Fruit fly (Drosophila melanogaster) whole organism, embryonic: ENCODE measurements around the gene dpr20.

Experiments used
- Atf6 ChIP-seq: fragments of 200-800 bp; sonication (Bioruptor generic); IDR thresholded peaks from 2 replicates; pipeline ENCODE4 v1.3.6; 2022; ENCODE audit warnings: missing biosample characterization, missing genetic modification characterization
- B-H2 ChIP-seq: fragments of 200-800 bp; sonication (Bioruptor generic); optimal IDR thresholded peaks from 2 replicates; lab custom pipeline; 2018; ENCODE audit warnings: missing biosample characterization, mild to moderate bottlenecking, missing genetic modification characterization
- CG10274 ChIP-seq: fragments of 200-800 bp; sonication (Bioruptor generic); optimal IDR thresholded peaks from 3 replicates; lab custom pipeline; 2017; ENCODE audit warnings: missing biosample characterization, mild to moderate bottlenecking, missing genetic modification characterization
- CG10543 ChIP-seq: fragments of 200-800 bp; sonication (Bioruptor generic); optimal IDR thresholded peaks from 3 replicates; lab custom pipeline; 2017; ENCODE audit warnings: missing biosample characterization, mild to moderate bottlenecking, missing genetic modification characterization, moderate library complexity
- CG12299 ChIP-seq: fragments of 200-800 bp; sonication (Bioruptor generic); optimal IDR thresholded peaks from 2 replicates; lab custom pipeline; 2018; ENCODE audit warnings: missing biosample characterization, mild to moderate bottlenecking, missing genetic modification characterization
- CG12744 ChIP-seq: fragments of 200-800 bp; sonication (Bioruptor generic); optimal IDR thresholded peaks from 2 replicates; lab custom pipeline; 2016; ENCODE audit warnings: missing biosample characterization, missing genetic modification characterization
- CG13894 ChIP-seq: fragments of 200-800 bp; sonication (Bioruptor generic); optimal IDR thresholded peaks from 3 replicates; lab custom pipeline; 2018; ENCODE audit warnings: missing biosample characterization, mild to moderate bottlenecking, missing genetic modification characterization, moderate library complexity
- CG1529 ChIP-seq: fragments of 200-800 bp; sonication (Bioruptor generic); optimal IDR thresholded peaks from 3 replicates; lab custom pipeline; 2018; ENCODE audit warnings: missing biosample characterization, missing genetic modification characterization
- CG1647 ChIP-seq: fragments of 200-800 bp; sonication (Bioruptor generic); optimal IDR thresholded peaks from 3 replicates; lab custom pipeline; 2016; ENCODE audit warnings: missing biosample characterization, missing genetic modification characterization
- CG16863 ChIP-seq: fragments of 200-800 bp; sonication (Bioruptor generic); optimal IDR thresholded peaks from 3 replicates; lab custom pipeline; 2016; ENCODE audit warnings: missing biosample characterization, missing genetic modification characterization
- CG17912 ChIP-seq: fragments of 200-800 bp; sonication (Bioruptor generic); optimal IDR thresholded peaks from 2 replicates; lab custom pipeline; 2018; ENCODE audit warnings: missing biosample characterization, mild to moderate bottlenecking, missing genetic modification characterization
- CG1832 ChIP-seq: fragments of 200-800 bp; sonication (Bioruptor generic); optimal IDR thresholded peaks from 2 replicates; lab custom pipeline; 2017; ENCODE audit warnings: missing biosample characterization, mild to moderate bottlenecking, missing genetic modification characterization, inconsistent platforms
- CG2875 ChIP-seq: fragments of 200-800 bp; sonication (Bioruptor generic); optimal IDR thresholded peaks from 2 replicates; lab custom pipeline; 2017; ENCODE audit warnings: missing biosample characterization, mild to moderate bottlenecking, missing genetic modification characterization, missing genetic modification reagents
- CG33213 ChIP-seq: fragments of 200-800 bp; sonication (Bioruptor generic); optimal IDR thresholded peaks from 3 replicates; lab custom pipeline; 2016; ENCODE audit warnings: missing biosample characterization, missing genetic modification characterization
- CG33557 ChIP-seq: fragments of 200-800 bp; sonication (Bioruptor generic); optimal IDR thresholded peaks from 2 replicates; lab custom pipeline; 2019; ENCODE audit warnings: missing biosample characterization, mild to moderate bottlenecking, missing genetic modification characterization, moderate library complexity
- CG3838 ChIP-seq: fragments of 200-800 bp; sonication (Bioruptor generic); optimal IDR thresholded peaks from 3 replicates; lab custom pipeline; 2016; ENCODE audit warnings: missing biosample characterization, missing genetic modification characterization
- CG4328 ChIP-seq: fragments of 200-800 bp; sonication (Bioruptor generic); optimal IDR thresholded peaks from 3 replicates; lab custom pipeline; 2017; ENCODE audit warnings: missing biosample characterization, missing genetic modification reagents, missing genetic modification characterization
- CG4617 ChIP-seq: fragments of 200-800 bp; sonication (Bioruptor generic); optimal IDR thresholded peaks from 3 replicates; lab custom pipeline; 2016; ENCODE audit warnings: missing biosample characterization, missing genetic modification characterization, borderline replicate concordance
- CG5953 ChIP-seq: fragments of 200-800 bp; sonication (Bioruptor generic); IDR thresholded peaks from 2 replicates; pipeline ENCODE4 v1.3.6; 2022; ENCODE audit warnings: missing biosample characterization, missing genetic modification characterization
- CG6689 ChIP-seq: fragments of 200-800 bp; sonication (Bioruptor generic); IDR thresholded peaks from 2 replicates; pipeline ENCODE4 v1.3.6; 2022; ENCODE audit warnings: missing biosample characterization, missing genetic modification characterization
- CG8765 ChIP-seq: fragments of 200-800 bp; sonication (Bioruptor generic); IDR thresholded peaks from 2 replicates; pipeline ENCODE4 v1.3.6; 2022; ENCODE audit warnings: missing biosample characterization, missing genetic modification characterization
- D ChIP-seq, 2 experiments: fragments of 200-800 bp in 1 of 2; fragments of >200 bp in 1 of 2; sonication (Bioruptor generic) in 1 of 2; optimal IDR thresholded peaks; 2 replicates in 1 of 2; 3 replicates in 1 of 2; lab custom pipeline; 2017; ENCODE audit warnings: mild to moderate bottlenecking in 1 of 2, missing biosample characterization in 1 of 2, missing genetic modification characterization in 1 of 2, missing genetic modification reagents in 1 of 2
- Dek ChIP-seq: fragments of 200-800 bp; sonication (Bioruptor generic); optimal IDR thresholded peaks from 3 replicates; lab custom pipeline; 2019; ENCODE audit warnings: missing biosample characterization, mild to moderate bottlenecking, missing genetic modification characterization, moderate library complexity
- Ets65A ChIP-seq: fragments of 200-800 bp; sonication (Bioruptor generic); peaks from one replicate; lab custom pipeline; 2016; ENCODE audit warnings: missing biosample characterization, missing genetic modification characterization
- Fer2 ChIP-seq: fragments of 200-800 bp; sonication (Bioruptor generic); optimal IDR thresholded peaks from 2 replicates; lab custom pipeline; 2018; ENCODE audit warnings: missing biosample characterization, mild to moderate bottlenecking, missing genetic modification characterization, moderate library complexity
- GATAe ChIP-seq: fragments of 200-800 bp; sonication (Bioruptor generic); conservative IDR thresholded peaks from 2 replicates; pipeline ENCODE4 v1.3.6; 2022; ENCODE audit warnings: missing biosample characterization, missing genetic modification characterization
- Hey ChIP-seq: fragments of 200-800 bp; sonication (Bioruptor generic); optimal IDR thresholded peaks from 3 replicates; lab custom pipeline; 2018; ENCODE audit warnings: missing biosample characterization, mild to moderate bottlenecking, missing genetic modification characterization
- HmgD ChIP-seq: fragments of 200-800 bp; sonication (Bioruptor generic); optimal IDR thresholded peaks from 3 replicates; lab custom pipeline; 2016; ENCODE audit warnings: missing biosample characterization, missing genetic modification characterization
- Med ChIP-seq: fragments of 200-800 bp; sonication (Bioruptor generic); peaks from one replicate; lab custom pipeline; 2016; ENCODE audit warnings: missing biosample characterization, missing genetic modification characterization, mild to moderate bottlenecking, inconsistent platforms, moderate library complexity
- Meics ChIP-seq: fragments of 200-800 bp; sonication (Bioruptor generic); optimal IDR thresholded peaks from 2 replicates; lab custom pipeline; 2017; ENCODE audit warnings: missing biosample characterization, mild to moderate bottlenecking, missing genetic modification characterization
- abd-A ChIP-seq: fragments of 200-800 bp; sonication (Bioruptor generic); optimal IDR thresholded peaks from 3 replicates; lab custom pipeline; 2019; ENCODE audit warnings: missing biosample characterization, mild to moderate bottlenecking, missing genetic modification characterization, moderate library complexity
- chif ChIP-seq, 2 experiments: fragments of 200-800 bp; sonication (Bioruptor generic); optimal IDR thresholded peaks; 3 replicates each; lab custom pipeline; 2016; ENCODE audit warnings: missing biosample characterization in 2 of 2, missing genetic modification characterization in 2 of 2
- chn ChIP-seq: fragments of 200-800 bp; sonication (Bioruptor generic); optimal IDR thresholded peaks from 2 replicates; lab custom pipeline; 2016; ENCODE audit warnings: missing biosample characterization, missing genetic modification characterization
- croc ChIP-seq: fragments of 200-800 bp; sonication (Bioruptor generic); conservative IDR thresholded peaks from 3 replicates; pipeline ENCODE4 v1.3.6; 2022; ENCODE audit warnings: missing biosample characterization, missing genetic modification characterization
- crol ChIP-seq: fragments of 200-800 bp; sonication (Bioruptor generic); IDR thresholded peaks from 2 replicates; pipeline ENCODE4 v1.3.6; 2022; ENCODE audit warnings: missing biosample characterization, missing genetic modification characterization
- ftz-f1 ChIP-seq: fragments of 200-800 bp; sonication (Bioruptor generic); optimal IDR thresholded peaks from 2 replicates; lab custom pipeline; 2016; ENCODE audit warnings: missing biosample characterization, missing genetic modification characterization
- gsb-n ChIP-seq: fragments of 200-800 bp; sonication (Bioruptor generic); optimal IDR thresholded peaks from 3 replicates; lab custom pipeline; 2018; ENCODE audit warnings: missing biosample characterization, mild to moderate bottlenecking, missing genetic modification characterization
- insv ChIP-seq, 2 experiments: fragments of 200-800 bp; sonication (Bioruptor generic); optimal IDR thresholded peaks; 3 replicates each; lab custom pipeline; 2016 to 2018; ENCODE audit warnings: missing biosample characterization in 2 of 2, missing genetic modification characterization in 2 of 2
- lilli ChIP-seq: fragments of 200-800 bp; sonication (Bioruptor generic); optimal IDR thresholded peaks from 3 replicates; lab custom pipeline; 2016; ENCODE audit warnings: missing biosample characterization, missing genetic modification characterization
- maf-S ChIP-seq: fragments of 200-800 bp; sonication (Bioruptor generic); optimal IDR thresholded peaks from 2 replicates; lab custom pipeline; 2016; ENCODE audit warnings: missing biosample characterization, missing genetic modification characterization
- nerfin-1 ChIP-seq: fragments of 200-800 bp; sonication (Bioruptor generic); optimal IDR thresholded peaks from 3 replicates; lab custom pipeline; 2019; ENCODE audit warnings: missing biosample characterization, mild to moderate bottlenecking, missing genetic modification characterization, moderate library complexity
- pros ChIP-seq: fragments of 200-800 bp; sonication (Bioruptor generic); optimal IDR thresholded peaks from 3 replicates; lab custom pipeline; 2019; ENCODE audit warnings: missing biosample characterization, mild to moderate bottlenecking, missing genetic modification characterization, moderate library complexity
- ro ChIP-seq: fragments of 200-800 bp; sonication (Bioruptor generic); IDR thresholded peaks from 2 replicates; pipeline ENCODE4 v1.3.6; 2022; ENCODE audit warnings: missing biosample characterization, missing genetic modification characterization
- scrt ChIP-seq: fragments of 200-800 bp; sonication (Bioruptor generic); optimal IDR thresholded peaks from 2 replicates; lab custom pipeline; 2018; ENCODE audit warnings: missing biosample characterization, mild to moderate bottlenecking, missing genetic modification characterization, moderate library complexity
- sd ChIP-seq: fragments of 200-800 bp; sonication (Bioruptor generic); optimal IDR thresholded peaks from 3 replicates; lab custom pipeline; 2018; ENCODE audit warnings: missing biosample characterization, mild to moderate bottlenecking, missing genetic modification characterization, moderate library complexity
- sens ChIP-seq: fragments of 200-800 bp; sonication (Bioruptor generic); peaks from one replicate; lab custom pipeline; 2016; ENCODE audit warnings: missing biosample characterization, missing genetic modification characterization
- ssp ChIP-seq: fragments of 200-800 bp; sonication (Bioruptor generic); IDR thresholded peaks from 2 replicates; pipeline ENCODE4 v1.3.6; 2022; ENCODE audit warnings: missing biosample characterization, missing genetic modification characterization
- usp ChIP-seq: fragments of >200 bp; optimal IDR thresholded peaks from 2 replicates; lab custom pipeline; 2017; ENCODE audit warnings: missing biosample characterization, missing genetic modification characterization

Gene dpr20

DNA sequence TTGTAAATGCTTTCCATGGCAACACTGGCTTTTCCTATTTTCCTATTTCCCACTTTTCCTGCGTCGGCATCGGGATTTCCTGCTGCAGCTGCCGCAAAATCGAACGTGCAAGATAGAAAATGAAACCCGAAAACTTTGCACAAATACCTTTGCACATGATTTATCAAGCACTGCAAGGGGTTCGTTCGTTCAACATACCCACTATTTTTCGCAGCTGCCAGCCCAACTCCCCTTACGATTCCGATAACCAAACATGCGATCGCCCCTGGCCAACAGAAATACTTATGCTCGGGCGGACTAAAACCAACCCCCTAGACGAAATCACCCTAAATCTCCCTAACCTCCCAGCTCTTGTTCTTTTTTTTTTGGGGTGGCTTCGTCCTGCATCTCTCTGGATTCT is 44.4 kb upstream of the dpr20 start:
- TF ChIP-seq gsb-n (tag; lab: Kevin White, UChicago) (peak; percentile 21), Fer2 (no peak), CG17912 (GFP tag; lab: Kevin White, UChicago) (no peak), CG10274 (GFP tag; lab: Kevin White, UChicago) (no peak), nerfin-1 (tag; lab: Kevin White, UChicago) (peak; percentile 99), ssp (GFP tag; lab: Robert Waterston, UW) (no peak)

- no peak for TF ChIP-seq GATAe (GFP tag; lab: Robert Waterston, UW)
- peak; percentile 5 for TF ChIP-seq D (optimal IDR thresholded peaks at IDR 0.05; lab: Kevin White, UChicago)
- no peak for TF ChIP-seq D (GFP tag; optimal IDR thresholded peaks at IDR 0.05; lab: Kevin White, UChicago)
- peak in 1 of 2 experiments; percentile 84 for TF ChIP-seq insv (GFP tag; optimal IDR thresholded peaks at IDR 0.05; lab: Kevin White, UChicago)
- TF ChIP-seq sens (GFP tag; lab: Kevin White, UChicago) = peak; percentile 68
- peak; percentile 21 for TF ChIP-seq CG1832 (GFP tag; lab: Kevin White, UChicago)
- no peak for TF ChIP-seq chif (GFP tag; optimal IDR thresholded peaks at IDR 0.05; lab: Kevin White, UChicago)
- no peak for TF ChIP-seq croc (GFP tag; lab: Robert Waterston, UW)
- no peak for TF ChIP-seq Meics (GFP tag; lab: Kevin White, UChicago)
- TF ChIP-seq CG33557 (GFP tag; lab: Kevin White, UChicago) = no peak
- no peak for TF ChIP-seq CG3838 (GFP tag; lab: Kevin White, UChicago)
- peak; percentile 60 for TF ChIP-seq crol (GFP tag; lab: Robert Waterston, UW)
- no peak for TF ChIP-seq usp
- TF ChIP-seq CG4328 = no peak
- TF ChIP-seq pros (GFP tag; lab: Kevin White, UChicago) = peak; percentile 90
- TF ChIP-seq Hey = peak; percentile 50
- TF ChIP-seq Ets65A (GFP tag; lab: Kevin White, UChicago) = no peak
- no peak for TF ChIP-seq CG10543
- no peak for TF ChIP-seq Atf6 (GFP tag; lab: Robert Waterston, UW)
- TF ChIP-seq CG5953 = no peak
- TF ChIP-seq maf-S (GFP tag; lab: Kevin White, UChicago) = no peak
- no peak for TF ChIP-seq CG12299 (tag; lab: Kevin White, UChicago)
- TF ChIP-seq ro (GFP tag; lab: Robert Waterston, UW) = no peak
- TF ChIP-seq CG8765 (GFP tag; lab: Robert Waterston, UW) = no peak
- TF ChIP-seq CG4617 (GFP tag; lab: Kevin White, UChicago) = no peak
- no peak for TF ChIP-seq Dek (tag; lab: Kevin White, UChicago)
- no peak for TF ChIP-seq B-H2 (GFP tag; lab: Kevin White, UChicago)
- TF ChIP-seq CG33213 (GFP tag; lab: Kevin White, UChicago) = no peak
- peak; percentile 92 for TF ChIP-seq abd-A
- no peak for TF ChIP-seq HmgD (GFP tag; lab: Kevin White, UChicago)
- no peak for TF ChIP-seq CG2875
- no peak for TF ChIP-seq CG1647
- TF ChIP-seq sd (tag; lab: Kevin White, UChicago) = peak; percentile 22
- TF ChIP-seq CG12744 (GFP tag; lab: Kevin White, UChicago) = no peak
- no peak for TF ChIP-seq ftz-f1
- peak; percentile 31 for TF ChIP-seq CG13894 (tag; lab: Kevin White, UChicago)
- TF ChIP-seq CG1529 (GFP tag; lab: Kevin White, UChicago) = no peak
- TF ChIP-seq chn (GFP tag; lab: Kevin White, UChicago) = no peak
- TF ChIP-seq Med (GFP tag; lab: Kevin White, UChicago) = peak; percentile 61
- TF ChIP-seq scrt (GFP tag; lab: Kevin White, UChicago) = peak; percentile 91
- TF ChIP-seq CG16863 = no peak
- no peak for TF ChIP-seq lilli
- TF ChIP-seq CG6689 (GFP tag; lab: Robert Waterston, UW) = no peak
These were observed 43.6 kb upstream of the dpr20 start for dm6 chr3L:900466-901249.
